Fruit fly (Drosophila melanogaster): ENCODE data around the gene Best1.

Gene Best1

dm6 chr3R:10212799-10213198 lies 42.5 kb upstream of the Best1 start, which contains the start of gene Timp:
Gene Timp, minus strand, starts transcription at chr3R:10213007.
- TF ChIP-seq Myc (optimal IDR thresholded peaks at IDR 0.05): no peak
- TF ChIP-seq h (GFP tag; optimal IDR thresholded peaks at IDR 0.05): no peak

- TF ChIP-seq dl (GFP tag; optimal IDR thresholded peaks at IDR 0.05; ENCODE audit: insufficient read depth in 1 of 2, partially characterized antibody in 2 of 2): no peak
- no peak for TF ChIP-seq CG9705 (GFP tag; optimal IDR thresholded peaks at IDR 0.05)
- TF ChIP-seq Hr78 (GFP tag; optimal IDR thresholded peaks at IDR 0.05): no peak
- TF ChIP-seq CrebA (GFP tag; optimal IDR thresholded peaks at IDR 0.05; ENCODE audit: borderline replicate concordance): no peak
- TF ChIP-seq h (GFP tag; optimal IDR thresholded peaks at IDR 0.05): no peak
- TF ChIP-seq ey (GFP tag; optimal IDR thresholded peaks at IDR 0.05): no peak
- no peak for TF ChIP-seq Mio (GFP tag; optimal IDR thresholded peaks at IDR 0.05)
- TF ChIP-seq sage (GFP tag; optimal IDR thresholded peaks at IDR 0.05): no peak
- no peak for TF ChIP-seq tai (GFP tag; optimal IDR thresholded peaks at IDR 0.05)
Observed at dm6 chr3R:10206740-10207139, 36.5 kb upstream of the Best1 start.

dm6 chr3R:10203554-10203953 lies 33.3 kb upstream of the Best1 start:
- TF ChIP-seq Hnf4 (GFP tag; optimal IDR thresholded peaks at IDR 0.05): peak; percentile 5
- no peak for TF ChIP-seq HLH106 (tag; optimal IDR thresholded peaks at IDR 0.05)
- peak; percentile 9 for TF ChIP-seq tai (GFP tag; optimal IDR thresholded peaks at IDR 0.05)
- no peak for TF ChIP-seq h (GFP tag; optimal IDR thresholded peaks at IDR 0.05)
- TF ChIP-seq Myc (optimal IDR thresholded peaks at IDR 0.05): peak; percentile 64
- peak; percentile 9 for TF ChIP-seq rgr (GFP tag; optimal IDR thresholded peaks at IDR 0.05)
- no peak for TF ChIP-seq pan (optimal IDR thresholded peaks at IDR 0.05)

- TF ChIP-seq brk (GFP tag; optimal IDR thresholded peaks at IDR 0.05) (no peak), Hr78 (GFP tag; optimal IDR thresholded peaks at IDR 0.05) (no peak), dl (GFP tag; optimal IDR thresholded peaks at IDR 0.05; ENCODE audit: insufficient read depth in 1 of 2, partially characterized antibody in 2 of 2) (no peak), dmrt93B (GFP tag; optimal IDR thresholded peaks at IDR 0.05) (no peak), Hnf4 (GFP tag; optimal IDR thresholded peaks at IDR 0.05) (no peak), tai (GFP tag; optimal IDR thresholded peaks at IDR 0.05) (no peak), Sp1 (GFP tag; optimal IDR thresholded peaks at IDR 0.05) (no peak), Hr83 (GFP tag; optimal IDR thresholded peaks at IDR 0.05; ENCODE audit: poor library complexity, severe bottlenecking) (no peak)
Observed at dm6 chr3R:10190084-10190782, 19.9 kb upstream of the Best1 start, which contains the start of gene Syn. Gene Syn, plus strand, starts transcription at chr3R:10190689.

- TF ChIP-seq Hr83 (GFP tag; optimal IDR thresholded peaks at IDR 0.05; ENCODE audit: poor library complexity, severe bottlenecking) (no peak), HLH106 (tag; optimal IDR thresholded peaks at IDR 0.05) (no peak), psq (GFP tag; optimal IDR thresholded peaks at IDR 0.05) (peak; percentile 98), Myc (optimal IDR thresholded peaks at IDR 0.05) (no peak), usp (GFP tag; optimal IDR thresholded peaks at IDR 0.05) (no peak), Rel (GFP tag; optimal IDR thresholded peaks at IDR 0.05) (no peak), Rel (tag; optimal IDR thresholded peaks at IDR 0.05) (no peak), CG9705 (GFP tag; optimal IDR thresholded peaks at IDR 0.05) (no peak), fru (GFP tag; optimal IDR thresholded peaks at IDR 0.05) (peak; percentile 11), Sp1 (GFP tag; optimal IDR thresholded peaks at IDR 0.05) (peak; percentile 43), h (GFP tag; optimal IDR thresholded peaks at IDR 0.05) (no peak), Dfd (GFP tag; optimal IDR thresholded peaks at IDR 0.05) (no peak), dmrt93B (GFP tag; optimal IDR thresholded peaks at IDR 0.05) (no peak), foxo (GFP tag; optimal IDR thresholded peaks at IDR 0.05) (peak in 1 of 2 experiments; percentile 14), N (GFP tag; optimal IDR thresholded peaks at IDR 0.05) (no peak), jim (GFP tag; optimal IDR thresholded peaks at IDR 0.05) (peak; percentile 69), br (GFP tag; optimal IDR thresholded peaks at IDR 0.05) (no peak), GATAd (GFP tag; optimal IDR thresholded peaks at IDR 0.05) (no peak), Dif (GFP tag; optimal IDR thresholded peaks at IDR 0.05; ENCODE audit: partially characterized antibody) (peak; percentile 43), dl (GFP tag; optimal IDR thresholded peaks at IDR 0.05; ENCODE audit: insufficient read depth in 1 of 2, partially characterized antibody in 2 of 2) (peak in 1 of 2 experiments; percentile 20), ey (GFP tag; optimal IDR thresholded peaks at IDR 0.05) (no peak), dsf (GFP tag; optimal IDR thresholded peaks at IDR 0.05; ENCODE audit: borderline replicate concordance) (no peak), tai (GFP tag; optimal IDR thresholded peaks at IDR 0.05) (no peak), CG32264 (GFP tag; optimal IDR thresholded peaks at IDR 0.05) (no peak)
Observed at dm6 chr3R:10189520-10189919, 19.2 kb upstream of the Best1 start, which contains the start of gene CG12814. Gene CG12814, minus strand, starts transcription at chr3R:10189603.

All from whole organism, wandering third instar larva.